Worm (Caenorhabditis elegans) whole organism, L4/young adult: ENCODE measurements around the gene mlk-1.

Experiments
- W03F9.2 ChIP-seq: fragments of 150-350 bp; optimal IDR thresholded peaks from 2 replicates; lab custom pipeline; 2014; ENCODE audit warnings: missing biosample characterization, missing genetic modification characterization
- him-1 ChIP-seq: sonication (generic microtip); optimal IDR thresholded peaks from 2 replicates; lab custom pipeline; 2016; ENCODE audit warnings: missing genotype, missing genetic modification reagents, missing genetic modification characterization, missing compliant biosample characterization

DNA sequence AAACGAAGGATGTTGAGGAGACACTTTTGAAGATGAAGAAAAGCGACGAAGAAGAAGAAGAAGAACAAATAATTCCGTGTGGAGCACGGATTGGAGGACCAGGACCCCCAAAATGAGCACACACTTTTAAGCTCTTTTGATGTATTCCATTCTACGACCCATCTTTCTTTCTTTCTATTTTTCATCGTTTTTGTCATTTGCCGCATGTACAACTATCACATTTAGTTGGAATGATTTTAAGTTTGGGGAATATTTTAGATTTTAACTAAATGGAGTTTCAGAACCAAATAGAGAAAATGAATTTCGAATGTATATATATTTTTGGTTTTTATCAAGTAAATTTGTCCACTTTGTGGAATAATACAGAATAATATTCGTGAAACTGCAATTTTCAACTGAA lies 34.3 kb upstream of the mlk-1 start, which contains the start of gene unc-46:
- TF ChIP-seq W03F9.2 (tag; lab: Kevin White, UChicago): no peak
- no peak for TF ChIP-seq him-1 (tag; lab: Kevin White, UChicago)
